Worm (Caenorhabditis elegans) whole organism, midembryonic: ENCODE results near the gene qui-1.

Experiments
- ref-1 ChIP-seq: fragments of 200-800 bp; sonication (Bioruptor generic); conservative IDR thresholded peaks from 2 replicates; pipeline ENCODE4 v1.3.6; 2022; ENCODE audit warnings: missing genetic modification reagents, missing genetic modification characterization, missing compliant biosample characterization
- ztf-29 ChIP-seq: fragments of 200-800 bp; sonication (Bioruptor generic); IDR thresholded peaks from 2 replicates; pipeline ENCODE4 v1.3.6; 2022; ENCODE audit warnings: missing genetic modification reagents, missing genetic modification characterization, missing compliant biosample characterization

DNA sequence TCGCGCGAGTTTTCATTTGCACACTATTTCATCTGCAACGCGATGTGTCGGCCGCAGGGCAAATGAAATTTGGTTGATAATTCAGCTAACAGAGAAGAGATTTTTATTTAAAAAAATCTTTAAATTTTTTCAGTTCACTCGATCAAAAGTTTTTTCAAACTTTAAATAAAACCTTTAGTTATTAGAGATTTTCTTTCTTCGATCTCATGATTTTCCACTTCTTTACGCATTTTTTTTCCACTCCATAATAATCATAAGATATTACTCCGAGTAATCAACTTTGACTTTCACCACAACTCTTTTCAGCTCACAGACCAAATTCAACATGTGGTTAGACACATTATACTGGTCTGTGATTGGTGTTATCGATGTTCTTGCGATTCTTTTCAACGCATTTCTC is 13.1 kb downstream of the qui-1 start, which contains the start of gene srd-10:
- TF ChIP-seq ztf-29 (GFP tag; lab: Robert Waterston, UW), result no peak
- TF ChIP-seq ref-1 (GFP tag; lab: Robert Waterston, UW), result no peak
